Fruit fly (Drosophila melanogaster): ENCODE measurements around the gene CG31195.

DNA sequence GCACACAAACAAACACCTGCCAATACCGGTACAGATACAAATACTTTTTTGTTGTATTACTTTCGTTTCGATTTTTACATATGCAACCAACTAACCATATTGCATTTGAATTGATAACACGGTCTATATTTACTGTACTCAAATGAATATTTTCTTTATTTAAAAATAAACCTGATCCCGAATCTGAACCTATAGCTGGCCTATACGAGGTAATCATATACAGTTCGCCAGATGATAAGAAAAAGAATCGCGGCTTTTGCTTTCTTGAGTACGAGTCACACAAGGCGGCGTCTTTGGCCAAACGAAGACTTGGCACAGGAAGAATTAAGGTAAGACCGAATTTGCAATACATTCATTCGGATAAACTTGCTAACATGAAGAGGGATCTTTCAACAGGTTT lies 34.8 kb upstream of the CG31195 start:
- TF ChIP-seq insv (optimal IDR thresholded peaks at IDR 0.05) (no peak), h (optimal IDR thresholded peaks at IDR 0.05) (no peak)

All from Kc167 (cell line).